Worm (Caenorhabditis elegans) whole organism, midembryonic: ENCODE measurements around the gene F36H12.4.
"Not testable (repeated sequence)": the region's sequence is repeated elsewhere in the genome, so short reads cannot be mapped to it uniquely, and the experiment has no call there.

Experiments
- T22C8.4 ChIP-seq: fragments of 200-800 bp; sonication (Bioruptor generic); IDR thresholded peaks from 2 replicates; pipeline ENCODE4 v1.3.6; 2022; ENCODE audit warnings: missing genetic modification characterization, missing compliant biosample characterization
- cog-1 ChIP-seq: sonication (generic microtip); optimal IDR thresholded peaks from 2 replicates; lab custom pipeline; 2016; ENCODE audit warnings: missing genetic modification characterization, missing compliant biosample characterization
- flt-1 ChIP-seq: fragments of 200-800 bp; sonication (Bioruptor generic); IDR thresholded peaks from 2 replicates; pipeline ENCODE4 v1.3.6; 2022; ENCODE audit warnings: missing genetic modification characterization, missing compliant biosample characterization
- klf-2 ChIP-seq: fragments of 200-800 bp; sonication (Bioruptor generic); conservative IDR thresholded peaks from 2 replicates; pipeline ENCODE4 v1.3.6; 2022; ENCODE audit warnings: missing genetic modification reagents, missing genetic modification characterization, missing compliant biosample characterization
- med-1 ChIP-seq: sonication (generic microtip); optimal IDR thresholded peaks from 2 replicates; lab custom pipeline; 2017; ENCODE audit warnings: missing genetic modification characterization, mild to moderate bottlenecking, missing compliant biosample characterization, antibody characterized with exemption, missing genetic modification reagents; ENCODE audit not compliant: insufficient read depth
- ref-1 ChIP-seq: fragments of 200-800 bp; sonication (Bioruptor generic); conservative IDR thresholded peaks from 2 replicates; pipeline ENCODE4 v1.3.6; 2022; ENCODE audit warnings: missing genetic modification reagents, missing genetic modification characterization, missing compliant biosample characterization
- tab-1 ChIP-seq: fragments of 200-800 bp; sonication (Bioruptor generic); IDR thresholded peaks from 2 replicates; pipeline ENCODE4 v1.3.6; 2022; ENCODE audit warnings: missing genetic modification characterization, missing compliant biosample characterization
- ztf-23 ChIP-seq: fragments of 200-800 bp; sonication (Bioruptor generic); IDR thresholded peaks from 2 replicates; pipeline ENCODE4 v1.3.6; 2022; ENCODE audit warnings: missing genetic modification reagents, missing genetic modification characterization, missing compliant biosample characterization
- ztf-29 ChIP-seq: fragments of 200-800 bp; sonication (Bioruptor generic); IDR thresholded peaks from 2 replicates; pipeline ENCODE4 v1.3.6; 2022; ENCODE audit warnings: missing genetic modification reagents, missing genetic modification characterization, missing compliant biosample characterization

F36H12.4 gene

ce11 chrIV:5260289-5260688 is 8.6 kb upstream of the F36H12.4 start, which contains the start of gene msp-19:
TSS of gene msp-19 (plus strand) at chrIV:5260589.
- not testable (repeated sequence) for TF ChIP-seq tab-1 (GFP tag; lab: Robert Waterston, UW); klf-2; med-1 (GFP tag; lab: Kevin White, UChicago)

- TF ChIP-seq ztf-29 (GFP tag; lab: Robert Waterston, UW) (no peak), med-1 (GFP tag; lab: Kevin White, UChicago) (no peak), klf-2 (no peak), tab-1 (GFP tag; lab: Robert Waterston, UW) (no peak), ztf-23 (GFP tag; lab: Robert Waterston, UW) (no peak), T22C8.4 (GFP tag; lab: Robert Waterston, UW) (no peak), cog-1 (tag; lab: Kevin White, UChicago) (no peak), flt-1 (GFP tag; lab: Robert Waterston, UW) (no peak), ref-1 (GFP tag; lab: Robert Waterston, UW) (no peak)
Observed at ce11 chrIV:5266474-5266873, 2.4 kb upstream of the F36H12.4 start, which contains the start of gene F36H12.5. TSS of gene F36H12.5 (plus strand) at chrIV:5266774.

ce11 chrIV:5272518-5272917 is 3.6 kb downstream of the F36H12.4 start, which contains the start of gene F36H12.3:
TSS of gene F36H12.3 (plus strand) at chrIV:5272818.
- TF ChIP-seq ztf-29 (GFP tag; lab: Robert Waterston, UW) (no peak), klf-2 (no peak), cog-1 (tag; lab: Kevin White, UChicago) (no peak), ztf-23 (GFP tag; lab: Robert Waterston, UW) (no peak), med-1 (GFP tag; lab: Kevin White, UChicago) (no peak), flt-1 (GFP tag; lab: Robert Waterston, UW) (no peak), T22C8.4 (GFP tag; lab: Robert Waterston, UW) (no peak), ref-1 (GFP tag; lab: Robert Waterston, UW) (no peak)

- TF ChIP-seq flt-1 (GFP tag; lab: Robert Waterston, UW) (no peak), tab-1 (GFP tag; lab: Robert Waterston, UW) (no peak), klf-2 (no peak), ztf-23 (GFP tag; lab: Robert Waterston, UW) (no peak), ztf-29 (GFP tag; lab: Robert Waterston, UW) (no peak), T22C8.4 (GFP tag; lab: Robert Waterston, UW) (no peak), med-1 (GFP tag; lab: Kevin White, UChicago) (no peak), ref-1 (GFP tag; lab: Robert Waterston, UW) (no peak), cog-1 (tag; lab: Kevin White, UChicago) (no peak)
Observed at ce11 chrIV:5273385-5273784, 4.5 kb downstream of the F36H12.4 start.

- TF ChIP-seq klf-2 (no peak), tab-1 (GFP tag; lab: Robert Waterston, UW) (no peak), ztf-29 (GFP tag; lab: Robert Waterston, UW) (no peak), ztf-23 (GFP tag; lab: Robert Waterston, UW) (no peak), med-1 (GFP tag; lab: Kevin White, UChicago) (no peak), cog-1 (tag; lab: Kevin White, UChicago) (no peak), ref-1 (GFP tag; lab: Robert Waterston, UW) (no peak), T22C8.4 (GFP tag; lab: Robert Waterston, UW) (no peak), flt-1 (GFP tag; lab: Robert Waterston, UW) (no peak)
Observed at ce11 chrIV:5274123-5274581, 5.2 kb downstream of the F36H12.4 start, which contains the start of gene slfl-4. TSS of gene slfl-4 (plus strand) at chrIV:5274531.

- TF ChIP-seq T22C8.4 (GFP tag; lab: Robert Waterston, UW): no peak
- no peak for TF ChIP-seq ztf-23 (GFP tag; lab: Robert Waterston, UW)
- no peak for TF ChIP-seq klf-2
Observed at ce11 chrIV:5277752-5278151, 8.8 kb downstream of the F36H12.4 start, which contains the start of gene F36H12.17. TSS of gene F36H12.17 (minus strand) at chrIV:5277852.

- no peak for TF ChIP-seq flt-1 (GFP tag; lab: Robert Waterston, UW)
- no peak for TF ChIP-seq ztf-29 (GFP tag; lab: Robert Waterston, UW)
- no peak for TF ChIP-seq med-1 (GFP tag; lab: Kevin White, UChicago)
- no peak for TF ChIP-seq T22C8.4 (GFP tag; lab: Robert Waterston, UW)
- no peak for TF ChIP-seq klf-2
- TF ChIP-seq ztf-23 (GFP tag; lab: Robert Waterston, UW): no peak
- TF ChIP-seq cog-1 (tag; lab: Kevin White, UChicago): no peak
- TF ChIP-seq ref-1 (GFP tag; lab: Robert Waterston, UW): no peak
- no peak for TF ChIP-seq tab-1 (GFP tag; lab: Robert Waterston, UW)
Observed at ce11 chrIV:5281457-5281856, 12.6 kb downstream of the F36H12.4 start.

ce11 chrIV:5287190-5287589 is 18.3 kb downstream of the F36H12.4 start:
- no peak for TF ChIP-seq ref-1 (GFP tag; lab: Robert Waterston, UW)
- TF ChIP-seq T22C8.4 (GFP tag; lab: Robert Waterston, UW): no peak
- TF ChIP-seq tab-1 (GFP tag; lab: Robert Waterston, UW): no peak
- TF ChIP-seq cog-1 (tag; lab: Kevin White, UChicago): no peak
- no peak for TF ChIP-seq ztf-29 (GFP tag; lab: Robert Waterston, UW)
- no peak for TF ChIP-seq klf-2
- no peak for TF ChIP-seq ztf-23 (GFP tag; lab: Robert Waterston, UW)
- TF ChIP-seq med-1 (GFP tag; lab: Kevin White, UChicago): no peak
- TF ChIP-seq flt-1 (GFP tag; lab: Robert Waterston, UW): no peak

- TF ChIP-seq tab-1 (GFP tag; lab: Robert Waterston, UW): no peak
- no peak for TF ChIP-seq klf-2
- TF ChIP-seq ref-1 (GFP tag; lab: Robert Waterston, UW): no peak
- TF ChIP-seq ztf-23 (GFP tag; lab: Robert Waterston, UW): no peak
- no peak for TF ChIP-seq T22C8.4 (GFP tag; lab: Robert Waterston, UW)
- TF ChIP-seq cog-1 (tag; lab: Kevin White, UChicago): no peak
- no peak for TF ChIP-seq flt-1 (GFP tag; lab: Robert Waterston, UW)
- TF ChIP-seq ztf-29 (GFP tag; lab: Robert Waterston, UW): no peak
- TF ChIP-seq med-1 (GFP tag; lab: Kevin White, UChicago): no peak
Observed at ce11 chrIV:5288932-5289331, 20.0 kb downstream of the F36H12.4 start.
